Worm (Caenorhabditis elegans) whole organism, dauer: ENCODE measurements around the gene Y25C1A.8.

ENCODE experiments used
- unc-62 ChIP-seq: sonication (generic microtip); optimal IDR thresholded peaks from 2 replicates; lab custom pipeline; 2017; ENCODE audit warnings: missing biosample characterization, missing genetic modification reagents, missing genetic modification characterization

The Y25C1A.8 gene

DNA sequence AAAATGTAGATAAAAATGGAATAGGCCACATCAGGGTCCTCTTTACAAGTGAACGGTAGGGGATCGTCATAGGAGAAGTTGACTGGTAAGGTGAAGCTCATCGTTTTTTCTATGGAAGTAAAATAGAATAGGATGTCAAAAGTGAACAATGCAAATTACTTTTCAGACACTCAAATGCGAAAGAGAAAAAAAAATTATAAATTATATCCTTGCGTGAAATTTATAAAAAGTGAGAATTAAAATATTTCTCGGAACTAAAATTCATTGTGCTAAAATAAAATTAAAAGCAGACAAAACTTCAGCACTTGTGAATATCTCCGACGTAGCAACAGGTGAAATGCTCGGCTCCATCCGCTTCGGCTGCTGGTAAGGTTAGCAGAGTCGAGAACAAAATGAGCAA, 16.6 kb upstream of the Y25C1A.8 start, which contains the start of gene srg-22:
srg-22 (minus strand) TSS at position 101 of the 400 bp plus-strand sequence.
- TF ChIP-seq unc-62 (GFP tag; lab: Kevin White, UChicago) = no peak

ce11 chrII:3091268-3091667, 14.5 kb upstream of the Y25C1A.8 start, which contains the start of gene srg-21:
TSS of gene srg-21 (minus strand) at chrII:3091368.
- no peak for TF ChIP-seq unc-62 (GFP tag; lab: Kevin White, UChicago)

DNA sequence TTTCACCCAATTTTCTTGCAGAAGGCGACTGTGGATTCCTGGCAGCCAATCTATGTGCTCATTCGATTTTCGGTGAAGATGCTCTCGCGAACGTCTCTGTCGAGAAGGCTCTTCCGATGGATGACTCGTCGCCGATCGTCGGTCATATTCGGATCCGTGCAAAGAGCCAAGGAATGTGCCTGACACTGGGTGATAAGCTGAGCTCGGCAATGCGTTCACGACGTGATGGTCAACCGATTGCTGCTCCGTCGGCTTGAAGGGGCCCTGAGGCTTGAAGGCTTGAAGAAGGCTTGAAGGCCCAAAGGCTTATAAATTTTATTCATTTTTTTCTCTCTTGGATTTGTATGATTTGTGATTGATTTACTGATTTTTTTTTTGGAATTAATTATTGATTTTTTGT, 10.4 kb upstream of the Y25C1A.8 start:
- TF ChIP-seq unc-62 (GFP tag; lab: Kevin White, UChicago) = no peak

ce11 chrII:3078496-3078895, 1.7 kb upstream of the Y25C1A.8 start, which contains the start of gene copb-1:
TSS of gene copb-1 (plus strand) at chrII:3078796.
- no peak for TF ChIP-seq unc-62 (GFP tag; lab: Kevin White, UChicago)

DNA sequence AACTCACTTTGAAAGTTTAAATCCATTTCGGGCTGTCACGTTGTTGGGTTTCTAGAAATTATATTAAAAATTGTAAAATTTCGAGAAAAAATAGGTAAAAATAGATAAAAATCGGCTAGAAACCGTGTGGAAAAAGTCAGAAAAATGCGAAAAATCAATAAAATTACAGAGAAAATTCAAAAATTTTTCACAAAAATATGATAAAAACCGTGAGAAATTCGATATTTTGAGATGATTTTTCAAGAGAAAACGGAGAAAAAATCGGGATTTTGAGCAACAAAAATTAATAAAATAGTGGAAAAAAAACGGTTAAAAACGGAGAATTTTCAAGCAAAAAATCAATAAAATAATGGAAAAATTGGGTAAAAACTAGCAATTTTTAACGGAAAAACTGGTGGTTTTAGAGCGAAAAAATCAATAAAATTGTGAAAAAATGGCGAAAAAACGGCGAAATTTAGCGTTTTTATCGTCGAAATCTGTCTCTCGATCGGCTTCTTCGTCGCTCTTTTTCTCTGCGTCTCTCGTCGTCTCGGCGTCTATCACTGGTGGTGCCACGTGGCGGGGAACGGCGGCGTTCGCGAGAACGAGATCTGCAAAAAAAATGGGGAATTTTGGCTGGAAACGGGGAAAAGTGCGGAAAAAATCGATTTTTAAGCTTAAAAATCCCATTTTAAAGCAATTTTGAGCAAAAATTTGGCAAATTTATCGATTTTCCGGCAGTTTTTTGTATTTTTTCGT, 5.6 kb downstream of the Y25C1A.8 start, which contains the start of gene Y25C1A.7:
Y25C1A.7 (minus strand) TSS at position 51 of the 738 bp plus-strand sequence.
- TF ChIP-seq unc-62 (GFP tag; lab: Kevin White, UChicago) = no peak

DNA sequence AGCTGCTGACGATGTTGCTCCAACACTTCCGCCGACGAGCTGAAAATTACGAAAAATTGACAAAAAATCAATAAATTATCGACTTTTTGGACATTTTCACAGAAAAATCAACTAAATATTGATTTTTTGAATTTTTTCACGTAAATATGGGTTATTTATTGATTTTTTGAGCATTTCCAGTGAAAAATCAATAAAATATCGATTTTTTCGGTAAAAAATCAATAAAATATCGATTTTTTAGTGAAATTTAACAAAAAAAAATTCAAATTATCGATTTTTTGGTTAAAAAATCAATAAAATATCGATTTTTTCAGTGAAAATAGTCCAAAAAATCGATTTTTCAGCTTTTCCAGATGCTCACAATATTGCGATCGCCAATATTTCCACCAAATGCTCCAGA, 6.6 kb downstream of the Y25C1A.8 start:
- no peak for TF ChIP-seq unc-62 (GFP tag; lab: Kevin White, UChicago)

- no peak for TF ChIP-seq unc-62 (GFP tag; lab: Kevin White, UChicago)
These were observed 8.1 kb downstream of the Y25C1A.8 start for ce11 chrII:3068646-3069045.

ce11 chrII:3067896-3068295, 8.9 kb downstream of the Y25C1A.8 start:
- TF ChIP-seq unc-62 (GFP tag; lab: Kevin White, UChicago) = no peak

DNA sequence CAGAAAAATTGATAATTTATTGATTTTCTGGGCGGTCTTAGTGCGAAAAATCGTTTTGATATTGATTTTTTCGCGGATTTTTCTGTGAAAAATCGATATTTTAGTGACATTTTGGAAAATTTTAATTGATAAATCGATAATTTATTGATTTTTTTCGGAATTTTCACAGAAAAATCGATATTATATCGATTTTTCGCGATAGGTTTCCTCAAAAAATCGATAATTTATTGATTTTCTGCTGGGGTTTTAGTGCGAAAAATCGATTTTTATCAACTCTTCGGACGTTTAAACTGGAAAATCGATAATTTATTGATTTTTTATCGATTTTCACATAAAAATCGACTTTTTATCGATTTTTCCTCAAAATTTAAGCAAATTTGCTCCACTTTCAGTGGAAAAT, 9.3 kb downstream of the Y25C1A.8 start:
- TF ChIP-seq unc-62 (GFP tag; lab: Kevin White, UChicago) = no peak

ce11 chrII:3066401-3066800, 10.4 kb downstream of the Y25C1A.8 start:
- no peak for TF ChIP-seq unc-62 (GFP tag; lab: Kevin White, UChicago)

DNA sequence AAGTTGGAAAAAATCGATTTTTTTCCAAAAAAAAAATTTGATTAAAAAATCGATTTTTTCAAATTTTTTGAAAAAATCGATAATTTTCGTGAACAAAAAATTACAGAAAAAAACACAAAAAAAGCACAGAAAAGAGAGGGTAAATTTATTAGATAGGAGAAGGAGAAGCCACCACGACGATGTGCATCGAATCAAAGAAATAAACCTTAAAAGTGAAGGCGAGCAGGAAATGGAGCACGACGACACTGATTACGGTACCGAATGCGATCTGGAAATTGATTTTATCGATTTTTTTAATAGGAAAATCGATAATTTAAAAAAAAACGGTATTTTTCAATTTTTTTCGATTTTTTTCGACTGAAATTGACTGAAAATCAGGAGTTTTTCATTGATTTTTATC, 11.7 kb downstream of the Y25C1A.8 start:
- TF ChIP-seq unc-62 (GFP tag; lab: Kevin White, UChicago) = no peak

ce11 chrII:3064631-3065030, 12.1 kb downstream of the Y25C1A.8 start:
- TF ChIP-seq unc-62 (GFP tag; lab: Kevin White, UChicago) = no peak

DNA sequence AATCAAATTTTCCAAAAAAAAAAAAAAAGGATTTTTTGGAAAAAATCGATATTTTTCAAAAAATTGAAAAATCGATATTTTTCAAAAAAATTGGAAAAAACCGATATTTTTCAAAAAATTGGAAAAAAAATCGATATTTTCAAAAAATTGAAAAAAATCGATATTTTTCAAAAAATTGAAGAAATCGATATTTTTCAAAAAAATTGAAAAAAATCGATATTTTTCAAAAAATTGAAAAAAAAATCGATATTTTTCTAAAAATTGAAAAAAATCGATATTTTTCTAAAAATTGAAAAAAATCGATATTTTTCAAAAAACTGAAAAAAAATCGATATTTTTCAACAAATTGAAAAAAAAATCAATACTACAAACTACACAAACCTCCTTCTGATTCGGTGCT, 12.8 kb downstream of the Y25C1A.8 start:
- no peak for TF ChIP-seq unc-62 (GFP tag; lab: Kevin White, UChicago)

ce11 chrII:3063366-3063765, 13.4 kb downstream of the Y25C1A.8 start:
- no peak for TF ChIP-seq unc-62 (GFP tag; lab: Kevin White, UChicago)

ce11 chrII:3062876-3063275, 13.9 kb downstream of the Y25C1A.8 start:
- no peak for TF ChIP-seq unc-62 (GFP tag; lab: Kevin White, UChicago)

DNA sequence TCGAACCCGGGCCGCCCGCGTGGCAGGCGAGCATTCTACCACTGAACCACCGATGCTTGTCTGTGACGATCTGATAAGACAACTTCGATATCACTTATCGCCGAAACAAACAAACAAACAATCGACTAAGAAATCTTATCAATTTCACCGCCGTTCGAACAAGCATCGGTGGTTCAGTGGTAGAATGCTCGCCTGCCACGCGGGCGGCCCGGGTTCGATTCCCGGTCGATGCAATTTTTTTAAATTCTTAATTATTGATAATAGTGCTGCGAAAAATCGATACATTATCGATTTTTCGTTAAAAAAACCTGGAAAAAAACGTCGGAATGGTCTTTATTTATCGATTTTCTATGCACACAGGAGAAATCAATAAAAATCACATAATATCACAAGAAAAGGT, 14.5 kb downstream of the Y25C1A.8 start:
- TF ChIP-seq unc-62 (GFP tag; lab: Kevin White, UChicago) = no peak

DNA sequence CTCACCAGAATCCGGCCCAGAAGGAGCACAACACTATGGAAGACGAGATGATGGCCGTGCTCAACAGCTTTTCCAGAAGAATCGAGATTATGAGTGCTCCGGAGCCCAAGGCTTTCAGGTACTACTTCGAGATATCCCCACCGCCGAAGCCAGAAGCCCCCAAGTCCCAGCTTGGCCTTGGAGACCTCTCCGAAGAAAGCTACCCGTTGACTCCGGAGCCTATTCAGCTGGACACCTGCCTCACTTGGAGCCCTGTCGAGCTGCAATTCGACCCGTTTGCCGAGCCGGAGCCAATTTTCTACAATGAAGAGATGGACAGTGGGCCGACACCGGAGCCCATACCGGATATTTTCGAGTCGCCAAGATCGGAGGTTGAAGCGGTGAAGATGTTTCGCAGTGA, 15.2 kb downstream of the Y25C1A.8 start:
- no peak for TF ChIP-seq unc-62 (GFP tag; lab: Kevin White, UChicago)
